Worm (Caenorhabditis elegans) whole organism, L1 larva: Measurements from ENCODE around the gene R10E11.9.

Experiments
- dpl-1 ChIP-seq, 3 experiments: fragments of 150-350 bp in 2 of 3; sonication (generic microtip) in 1 of 3; optimal IDR thresholded peaks; 2 replicates each; lab custom pipeline; 2014 to 2017; ENCODE audit warnings: missing biosample characterization in 3 of 3, missing genetic modification characterization in 3 of 3, missing genetic modification reagents in 3 of 3
- unc-86 ChIP-seq: sonication (generic microtip); optimal IDR thresholded peaks from 2 replicates; lab custom pipeline; 2016; ENCODE audit warnings: missing genetic modification characterization, missing compliant biosample characterization

ce11 chrIII:9808179-9808578 is 14.7 kb upstream of the R10E11.9 start, which contains the start of gene gtap-2:
- TF ChIP-seq unc-86 (no peak), dpl-1 (GFP tag; optimal IDR thresholded peaks at IDR 0.05; lab: Kevin White, UChicago) (peak in 1 of 3 experiments; percentile 37)
